Fruit fly (Drosophila melanogaster): ENCODE results near the gene CG6216.

The CG6216 gene

dm6 chr3L:11123088-11123487 is 27.5 kb downstream of the CG6216 start, which contains the start of the genes Ufd1 and NaPi-III (continued):
- TF ChIP-seq fkh (GFP tag; optimal IDR thresholded peaks at IDR 0.05) (peak; percentile 18), Ets21C (GFP tag; optimal IDR thresholded peaks at IDR 0.05) (no peak), vri (GFP tag; optimal IDR thresholded peaks at IDR 0.05) (no peak), CG10631 (GFP tag; optimal IDR thresholded peaks at IDR 0.05) (no peak), Hr4 (GFP tag; optimal IDR thresholded peaks at IDR 0.05) (no peak), Hr39 (GFP tag; optimal IDR thresholded peaks at IDR 0.05) (peak; percentile 2), CG8319 (GFP tag; optimal IDR thresholded peaks at IDR 0.05) (no peak), Smox (GFP tag; optimal IDR thresholded peaks at IDR 0.05) (no peak), Sox14 (GFP tag; optimal IDR thresholded peaks at IDR 0.05) (peak; percentile 78), CG32006 (GFP tag; optimal IDR thresholded peaks at IDR 0.05) (peak; percentile 27), CG11294 (GFP tag; IDR thresholded peaks at IDR 0.05) (no peak), CG15336 (GFP tag; IDR thresholded peaks at IDR 0.05) (0 out of 2 replicates have a peak, but pooled peaks have one; percentile 40), topi (GFP tag; optimal IDR thresholded peaks at IDR 0.05) (no peak), Eip75B (GFP tag; optimal IDR thresholded peaks at IDR 0.05) (peak; percentile 7), Lpt (GFP tag; optimal IDR thresholded peaks at IDR 0.05) (no peak), Hr38 (GFP tag; optimal IDR thresholded peaks at IDR 0.05) (no peak), Sox15 (GFP tag; optimal IDR thresholded peaks at IDR 0.05) (no peak), Eip93F (GFP tag; optimal IDR thresholded peaks at IDR 0.05) (no peak), CG16779 (tag; optimal IDR thresholded peaks at IDR 0.05) (no peak)

dm6 chr3L:11120419-11120958 is 30.1 kb downstream of the CG6216 start, which contains the start of the genes FoxK and mRpL2:
Gene FoxK, minus strand, starts transcription at chr3L:11120783.
Gene mRpL2, plus strand, starts transcription at chr3L:11120847.
- TF ChIP-seq topi (GFP tag; optimal IDR thresholded peaks at IDR 0.05) (peak; percentile 42), CG6808 (GFP tag; optimal IDR thresholded peaks at IDR 0.05) (peak; percentile 96), CG11902 (GFP tag; optimal IDR thresholded peaks at IDR 0.05) (no peak), spab (GFP tag; optimal IDR thresholded peaks at IDR 0.05) (peak; percentile 86), dsx (GFP tag; optimal IDR thresholded peaks at IDR 0.05; ENCODE audit: poor library complexity, severe bottlenecking) (peak; percentile 77), Smox (GFP tag; optimal IDR thresholded peaks at IDR 0.05) (peak; percentile 28), vri (GFP tag; optimal IDR thresholded peaks at IDR 0.05) (peak; percentile 85), salr (GFP tag; optimal IDR thresholded peaks at IDR 0.05) (peak; percentile 54 to 90), svp (GFP tag) (peak; percentile 74), CG4318 (GFP tag; optimal IDR thresholded peaks at IDR 0.05) (peak; percentile 11), OdsH (GFP tag; optimal IDR thresholded peaks at IDR 0.05) (peak; percentile 43), CG9139 (GFP tag; optimal IDR thresholded peaks at IDR 0.05) (peak; percentile 94), CG8119 (GFP tag; IDR thresholded peaks at IDR 0.05) (peak; percentile 92), CG3032 (tag; optimal IDR thresholded peaks at IDR 0.05) (peak; percentile 77), pdm3 (GFP tag; optimal IDR thresholded peaks at IDR 0.05) (peak; percentile 71), CG10669 (GFP tag; optimal IDR thresholded peaks at IDR 0.05) (peak; percentile 84), CG11762 (GFP tag; optimal IDR thresholded peaks at IDR 0.05; ENCODE audit: insufficient read depth) (peak; percentile 57), CG7368 (GFP tag; optimal IDR thresholded peaks at IDR 0.05) (peak; percentile 58), Eip75B (GFP tag; optimal IDR thresholded peaks at IDR 0.05) (peak; percentile 57), achi (GFP tag; optimal IDR thresholded peaks at IDR 0.05) (peak; percentile 66), CG1621 (tag; optimal IDR thresholded peaks at IDR 0.05) (peak; percentile 70), CG32006 (GFP tag; optimal IDR thresholded peaks at IDR 0.05) (peak; percentile 77), fkh (GFP tag; optimal IDR thresholded peaks at IDR 0.05) (no peak), Met (GFP tag; optimal IDR thresholded peaks at IDR 0.05) (peak; percentile 62), net (GFP tag; optimal IDR thresholded peaks at IDR 0.05) (peak; percentile 84), CG34406 (GFP tag; optimal IDR thresholded peaks at IDR 0.05) (peak; percentile 51), esn (GFP tag; optimal IDR thresholded peaks at IDR 0.05) (peak; percentile 41), Ets21C (GFP tag; optimal IDR thresholded peaks at IDR 0.05) (peak; percentile 22), Ets96B (tag; optimal IDR thresholded peaks at IDR 0.05) (peak; percentile 80), CG8319 (GFP tag; optimal IDR thresholded peaks at IDR 0.05) (peak; percentile 26), CG31627 (GFP tag; optimal IDR thresholded peaks at IDR 0.05) (no peak), fd59A (GFP tag; optimal IDR thresholded peaks at IDR 0.05) (peak; percentile 61), Hr39 (GFP tag; optimal IDR thresholded peaks at IDR 0.05) (peak; percentile 12), Hr4 (GFP tag; optimal IDR thresholded peaks at IDR 0.05) (peak; percentile 61), fd85E (GFP tag; optimal IDR thresholded peaks at IDR 0.05) (peak; percentile 42), Blimp-1 (GFP tag; optimal IDR thresholded peaks at IDR 0.05) (peak; percentile 23), acj6 (GFP tag; optimal IDR thresholded peaks at IDR 0.05) (no peak), ss (GFP tag; optimal IDR thresholded peaks at IDR 0.05) (peak; percentile 96 to 97), Gug (GFP tag; IDR thresholded peaks at IDR 0.05) (0 out of 2 replicates have a peak, but pooled peaks have one; percentile 9)

All from whole organism, prepupa.